ENCODE assay signal across 1 fruit fly cellular context in the genomic region with DNA sequence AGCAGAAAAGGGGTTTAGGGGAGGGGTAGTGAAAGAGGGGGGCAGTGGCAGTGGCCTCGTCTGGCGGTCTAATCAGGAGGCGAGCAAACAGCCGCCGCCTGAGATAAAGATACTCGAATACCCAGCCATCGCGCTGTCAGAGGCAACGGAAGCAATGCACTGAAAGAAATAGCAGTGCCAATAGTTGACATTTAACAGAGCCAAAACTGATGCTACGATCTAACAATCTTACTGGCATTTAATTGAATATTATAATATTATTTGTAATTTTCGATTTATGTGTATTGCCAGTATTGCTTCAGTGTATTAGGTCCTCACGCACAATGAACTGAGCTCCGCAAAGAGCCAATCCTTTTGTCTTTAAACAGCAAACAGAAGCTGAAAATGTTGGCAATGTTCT.
TF ChIP-seq lines count a peak whose summit lies in the region.

No protein-coding gene starts in this region.

TF ChIP-seq in whole organism, embryonic, 481 proteins besides CTCF, POLR2A, EP300 and RAD21 (continued from another document):
- TF ChIP-seq ap (GFP tag; IDR thresholded peaks at IDR 0.05; lab: Robert Waterston, UW) (no peak), onecut (GFP tag; IDR thresholded peaks at IDR 0.05; lab: Robert Waterston, UW) (peak; percentile 18; the same call in 1 of the 2 replicates), CG8924 (tag; optimal IDR thresholded peaks at IDR 0.05; lab: Kevin White, UChicago) (no peak), CG31441 (GFP tag; IDR thresholded peaks at IDR 0.05; lab: Robert Waterston, UW) (0 out of 2 replicates have a peak, but pooled peaks have one; percentile 33), H2.0 (GFP tag; IDR thresholded peaks at IDR 0.05; lab: Robert Waterston, UW) (no peak), gem (tag; optimal IDR thresholded peaks at IDR 0.05; lab: Kevin White, UChicago) (peak; percentile 31), Sry-δ (GFP tag; optimal IDR thresholded peaks at IDR 0.05; lab: Kevin White, UChicago) (no peak), Sox102F (GFP tag; optimal IDR thresholded peaks at IDR 0.05; lab: Kevin White, UChicago) (peak; percentile 6), gro (GFP tag; optimal IDR thresholded peaks at IDR 0.05; lab: Kevin White, UChicago) (no peak), CG16813 (GFP tag; IDR thresholded peaks at IDR 0.05; lab: Robert Waterston, UW; ENCODE audit: partially characterized antibody) (no peak), amos (GFP tag; IDR thresholded peaks at IDR 0.05; lab: Robert Waterston, UW; ENCODE audit: partially characterized antibody) (no peak)
